Fruit fly (Drosophila melanogaster): ENCODE measurements around the gene Cftr.

Gene Cftr

dm6 chr3R:24572540-24573043 is 28.9 kb upstream of the Cftr start (continued):
- TF ChIP-seq zfh2 (GFP tag; optimal IDR thresholded peaks at IDR 0.05) (peak; percentile 94), hbn (GFP tag; IDR thresholded peaks at IDR 0.05; ENCODE audit: partially characterized antibody) (no peak), Six4 (GFP tag; optimal IDR thresholded peaks at IDR 0.05) (peak; percentile 96), tap (tag; optimal IDR thresholded peaks at IDR 0.05) (peak; percentile 98), CG3995 (GFP tag; optimal IDR thresholded peaks at IDR 0.05) (peak; percentile 79), ATbp (GFP tag; optimal IDR thresholded peaks at IDR 0.05) (peak; percentile 98), CG1529 (GFP tag; optimal IDR thresholded peaks at IDR 0.05) (peak; percentile 96), eve (GFP tag; optimal IDR thresholded peaks at IDR 0.05) (peak in 1 of 2 experiments; percentile 97), CG7963 (GFP tag; IDR thresholded peaks at IDR 0.05; ENCODE audit: partially characterized antibody) (no peak), Oaz (GFP tag; IDR thresholded peaks at IDR 0.05) (peak; percentile 97), gfzf (GFP tag; optimal IDR thresholded peaks at IDR 0.05) (peak; percentile 14), CG15696 (tag; optimal IDR thresholded peaks at IDR 0.05) (peak; percentile 74), CG16863 (GFP tag; optimal IDR thresholded peaks at IDR 0.05) (peak; percentile 95), CG10959 (GFP tag; IDR thresholded peaks at IDR 0.05) (peak; percentile 93), CG15011 (GFP tag; optimal IDR thresholded peaks at IDR 0.05) (peak; percentile 97), CG12769 (tag; optimal IDR thresholded peaks at IDR 0.05) (peak; percentile 98), chif (GFP tag; optimal IDR thresholded peaks at IDR 0.05) (peak; percentile 95 to 96), esg (GFP tag; conservative IDR thresholded peaks at IDR 0.05) (peak; percentile 97), tll (GFP tag; optimal IDR thresholded peaks at IDR 0.05) (peak in 1 of 2 experiments; percentile 6), dan (GFP tag; IDR thresholded peaks at IDR 0.05) (peak; percentile 48; the same call in 1 of the 2 replicates), CG7357 (GFP tag; IDR thresholded peaks at IDR 0.05) (peak; percentile 90), NFAT (GFP tag; IDR thresholded peaks at IDR 0.05) (peak; percentile 99), CG11398 (GFP tag; optimal IDR thresholded peaks at IDR 0.05) (peak; percentile 94), CG12942 (GFP tag; optimal IDR thresholded peaks at IDR 0.05) (peak; percentile 94), jigr1 (GFP tag; IDR thresholded peaks at IDR 0.05) (no peak; the same call in 2 of the 3 replicates), usp (GFP tag; optimal IDR thresholded peaks at IDR 0.05) (no peak), zen2 (GFP tag; IDR thresholded peaks at IDR 0.05; ENCODE audit: partially characterized antibody) (no peak), CG6689 (GFP tag; IDR thresholded peaks at IDR 0.05) (peak; percentile 97), CG11085 (GFP tag; IDR thresholded peaks at IDR 0.05) (peak; percentile 97), Dip2 (GFP tag; IDR thresholded peaks at IDR 0.05) (peak; percentile 42; the same call in 1 of the 2 replicates), CG17328 (GFP tag; IDR thresholded peaks at IDR 0.05) (peak; percentile 99), ftz-f1 (GFP tag; optimal IDR thresholded peaks at IDR 0.05) (peak; percentile 89), br (optimal IDR thresholded peaks at IDR 0.05) (no peak), E2f2 (GFP tag; IDR thresholded peaks at IDR 0.05) (peak; percentile 87), CG10209 (GFP tag; optimal IDR thresholded peaks at IDR 0.05) (peak; percentile 97), CG18764 (GFP tag; optimal IDR thresholded peaks at IDR 0.05) (peak; percentile 90), Fer1 (GFP tag; optimal IDR thresholded peaks at IDR 0.05) (peak; percentile 99), CG1024 (GFP tag; IDR thresholded peaks at IDR 0.05) (peak; percentile 95), oc (tag; optimal IDR thresholded peaks at IDR 0.05) (peak; percentile 99), dpn (GFP tag; optimal IDR thresholded peaks at IDR 0.05) (peak; percentile 97 to 98), pros (GFP tag; optimal IDR thresholded peaks at IDR 0.05) (peak; percentile 61), tio (GFP tag; optimal IDR thresholded peaks at IDR 0.05) (peak; percentile 92), Bgb (GFP tag; IDR thresholded peaks at IDR 0.05; ENCODE audit: partially characterized antibody) (peak; percentile 45; the same call in 1 of the 2 replicates), Scr (GFP tag; IDR thresholded peaks at IDR 0.05; ENCODE audit: partially characterized antibody) (no peak), Atf6 (GFP tag; IDR thresholded peaks at IDR 0.05) (peak; percentile 99), nerfin-2 (GFP tag; IDR thresholded peaks at IDR 0.05; ENCODE audit: partially characterized antibody) (no peak), ham (GFP tag; IDR thresholded peaks at IDR 0.05) (peak; percentile 95), gcm2 (GFP tag; optimal IDR thresholded peaks at IDR 0.05) (peak; percentile 97), row (GFP tag; IDR thresholded peaks at IDR 0.05) (peak; percentile 99), CG4282 (GFP tag; optimal IDR thresholded peaks at IDR 0.05) (peak; percentile 64), trem (tag; optimal IDR thresholded peaks at IDR 0.05) (peak; percentile 91)
